Worm (Caenorhabditis elegans) whole organism, young adult: ENCODE measurements around the gene srh-245.

Experiments used
- F39B2.1 ChIP-seq: fragments of 200-800 bp; sonication (Bioruptor generic); IDR thresholded peaks from 2 replicates; pipeline ENCODE4 v1.3.6; 2022; ENCODE audit warnings: missing genetic modification reagents, missing genetic modification characterization, missing compliant biosample characterization
- F49E8.2 ChIP-seq: sonication (generic microtip); optimal IDR thresholded peaks from 3 replicates; lab custom pipeline; 2017; ENCODE audit warnings: missing genetic modification characterization, mild to moderate bottlenecking, missing compliant biosample characterization, antibody characterized with exemption, moderate library complexity; ENCODE audit not compliant: insufficient read depth
- F57A8.1 ChIP-seq: fragments of 200-800 bp; sonication (Bioruptor generic); optimal IDR thresholded peaks from 2 replicates; lab custom pipeline; 2018; ENCODE audit warnings: mild to moderate bottlenecking, missing genetic modification characterization, moderate library complexity, missing compliant biosample characterization
- F57C9.4 ChIP-seq: sonication (generic microtip); optimal IDR thresholded peaks from 2 replicates; lab custom pipeline; 2017; ENCODE audit warnings: mild to moderate bottlenecking, missing genetic modification characterization, missing compliant biosample characterization
- T07F8.4 ChIP-seq: sonication (generic microtip); optimal IDR thresholded peaks from 2 replicates; lab custom pipeline; 2016; ENCODE audit warnings: mild to moderate bottlenecking, missing genetic modification characterization, moderate library complexity, missing compliant biosample characterization
- Y56A3A.18 ChIP-seq: fragments of 200-800 bp; sonication (Bioruptor generic); IDR thresholded peaks from 2 replicates; pipeline ENCODE4 v1.3.6; 2022; ENCODE audit warnings: missing genetic modification reagents, missing genetic modification characterization, missing compliant biosample characterization
- Y67H2A.10 ChIP-seq: fragments of 200-800 bp; sonication (Bioruptor generic); conservative IDR thresholded peaks from 2 replicates; pipeline ENCODE4 v1.3.6; 2022; ENCODE audit warnings: missing genetic modification reagents, missing genetic modification characterization, missing compliant biosample characterization
- Y79H2A.3 ChIP-seq: fragments of 200-800 bp; sonication (Bioruptor generic); conservative IDR thresholded peaks from 2 replicates; pipeline ENCODE4 v1.3.6; 2022; ENCODE audit warnings: missing genetic modification reagents, missing genetic modification characterization, missing compliant biosample characterization
- akir-1 ChIP-seq: fragments of 200-800 bp; sonication (Bioruptor generic); optimal IDR thresholded peaks from 2 replicates; lab custom pipeline; 2018; ENCODE audit warnings: mild to moderate bottlenecking, missing genetic modification characterization, moderate library complexity, missing compliant biosample characterization
- aptf-2 ChIP-seq: fragments of 200-800 bp; sonication (Bioruptor generic); conservative IDR thresholded peaks from 2 replicates; pipeline ENCODE4 v1.3.6; 2022; ENCODE audit warnings: missing genetic modification reagents, missing genetic modification characterization, missing compliant biosample characterization
- athp-1 ChIP-seq: sonication (generic microtip); optimal IDR thresholded peaks from 2 replicates; lab custom pipeline; 2017; ENCODE audit warnings: mild to moderate bottlenecking, missing genetic modification characterization, missing compliant biosample characterization
- attf-5 ChIP-seq: fragments of 200-800 bp; sonication (Bioruptor generic); optimal IDR thresholded peaks from 2 replicates; lab custom pipeline; 2018; ENCODE audit warnings: mild to moderate bottlenecking, missing genetic modification characterization, missing compliant biosample characterization
- ccch-3 ChIP-seq: fragments of 200-800 bp; sonication (Bioruptor generic); optimal IDR thresholded peaks from 2 replicates; lab custom pipeline; 2018; ENCODE audit warnings: mild to moderate bottlenecking, missing genetic modification characterization, missing compliant biosample characterization
- ceh-100 ChIP-seq: fragments of 200-800 bp; sonication (Bioruptor generic); IDR thresholded peaks from 2 replicates; pipeline ENCODE4 v1.3.6; 2022; ENCODE audit warnings: missing genetic modification reagents, missing genetic modification characterization, missing compliant biosample characterization
- ceh-27 ChIP-seq: fragments of 200-800 bp; sonication (Bioruptor generic); optimal IDR thresholded peaks from 2 replicates; lab custom pipeline; 2018; ENCODE audit warnings: mild to moderate bottlenecking, missing genetic modification characterization, moderate library complexity, missing compliant biosample characterization
- die-1 ChIP-seq: sonication (generic microtip); optimal IDR thresholded peaks from 2 replicates; lab custom pipeline; 2016; ENCODE audit warnings: missing genotype, mild to moderate bottlenecking, missing genetic modification characterization, missing compliant biosample characterization
- dox-1 ChIP-seq: fragments of 200-800 bp; sonication (Bioruptor generic); IDR thresholded peaks from 2 replicates; pipeline ENCODE4 v1.3.6; 2022; ENCODE audit warnings: missing genetic modification reagents, missing genetic modification characterization, missing compliant biosample characterization
- dpl-1 ChIP-seq: fragments of 150-350 bp; optimal IDR thresholded peaks from 2 replicates; lab custom pipeline; 2014; ENCODE audit warnings: missing biosample characterization, missing genetic modification reagents, missing genetic modification characterization
- ets-4 ChIP-seq: fragments of 200-800 bp; sonication (Bioruptor generic); optimal IDR thresholded peaks from 2 replicates; lab custom pipeline; 2018; ENCODE audit warnings: mild to moderate bottlenecking, missing genetic modification characterization, missing compliant biosample characterization
- hlh-12 ChIP-seq: sonication (generic microtip); optimal IDR thresholded peaks from 2 replicates; lab custom pipeline; 2016; ENCODE audit warnings: missing genetic modification characterization, missing compliant biosample characterization
- hmg-20 ChIP-seq: fragments of 200-800 bp; sonication (Bioruptor generic); IDR thresholded peaks from 2 replicates; pipeline ENCODE4 v1.3.6; 2022; ENCODE audit warnings: missing genetic modification reagents, missing genetic modification characterization, missing compliant biosample characterization
- hrde-1 ChIP-seq: sonication (generic microtip); optimal IDR thresholded peaks from 2 replicates; lab custom pipeline; 2016; ENCODE audit warnings: missing genetic modification characterization, mild to moderate bottlenecking, missing compliant biosample characterization, moderate library complexity, missing genotype, missing genetic modification reagents, borderline replicate concordance
- hsf-1 ChIP-seq: fragments of 200-800 bp; sonication (Bioruptor generic); IDR thresholded peaks from 2 replicates; pipeline ENCODE4 v1.3.6; 2022; ENCODE audit warnings: missing genetic modification reagents, missing genetic modification characterization, missing compliant biosample characterization
- lag-1 ChIP-seq: fragments of 200-800 bp; sonication (Bioruptor generic); IDR thresholded peaks from 2 replicates; pipeline ENCODE4 v1.3.6; 2022; ENCODE audit warnings: missing genetic modification reagents, missing genetic modification characterization, missing compliant biosample characterization
- lin-40 ChIP-seq: sonication (generic microtip); optimal IDR thresholded peaks from 2 replicates; lab custom pipeline; 2016; ENCODE audit warnings: missing genetic modification characterization, mild to moderate bottlenecking, missing compliant biosample characterization, missing genotype, missing genetic modification reagents
- lsl-1 ChIP-seq: fragments of 200-800 bp; sonication (Bioruptor generic); optimal IDR thresholded peaks from 2 replicates; lab custom pipeline; 2018; ENCODE audit warnings: mild to moderate bottlenecking, missing genetic modification characterization, moderate library complexity, missing compliant biosample characterization
- lsy-27 ChIP-seq: sonication (generic microtip); optimal IDR thresholded peaks from 2 replicates; lab custom pipeline; 2017; ENCODE audit warnings: missing genetic modification characterization, mild to moderate bottlenecking, missing compliant biosample characterization, antibody characterized with exemption, missing genotype, borderline replicate concordance; ENCODE audit not compliant: insufficient read depth
- madf-3 ChIP-seq: fragments of 200-800 bp; sonication (Bioruptor generic); IDR thresholded peaks from 2 replicates; pipeline ENCODE4 v1.3.6; 2022; ENCODE audit warnings: missing genetic modification reagents, missing genetic modification characterization, missing compliant biosample characterization
- mxl-1 ChIP-seq: sonication (generic microtip); optimal IDR thresholded peaks from 2 replicates; lab custom pipeline; 2016; ENCODE audit warnings: missing genetic modification characterization, missing compliant biosample characterization
- nfya-1 ChIP-seq: sonication (generic microtip); optimal IDR thresholded peaks from 2 replicates; lab custom pipeline; 2017; ENCODE audit warnings: antibody characterized with exemption, missing compliant biosample characterization, missing genetic modification characterization, borderline replicate concordance; ENCODE audit not compliant: insufficient read depth
- nfya-2 ChIP-seq: fragments of 200-800 bp; sonication (Bioruptor generic); IDR thresholded peaks from 2 replicates; pipeline ENCODE4 v1.3.6; 2022; ENCODE audit warnings: missing genetic modification reagents, missing genetic modification characterization, missing compliant biosample characterization
- nhr-27 ChIP-seq: fragments of 200-800 bp; sonication (Bioruptor generic); optimal IDR thresholded peaks from 2 replicates; lab custom pipeline; 2018; ENCODE audit warnings: mild to moderate bottlenecking, missing genetic modification characterization, moderate library complexity, missing compliant biosample characterization
- nhr-80 ChIP-seq: sonication (generic microtip); optimal IDR thresholded peaks from 2 replicates; lab custom pipeline; 2016; ENCODE audit warnings: missing genetic modification characterization, missing compliant biosample characterization
- sdz-38 ChIP-seq: sonication (generic microtip); optimal IDR thresholded peaks from 2 replicates; lab custom pipeline; 2016; ENCODE audit warnings: missing genotype, missing genetic modification characterization, missing compliant biosample characterization
- sea-2 ChIP-seq: fragments of 200-800 bp; sonication (Bioruptor generic); IDR thresholded peaks from 2 replicates; pipeline ENCODE4 v1.3.6; 2022; ENCODE audit warnings: missing genetic modification characterization, missing compliant biosample characterization
- snpc-3.4 ChIP-seq: sonication (generic microtip); optimal IDR thresholded peaks from 2 replicates; lab custom pipeline; 2017; ENCODE audit warnings: missing genetic modification characterization, mild to moderate bottlenecking, missing compliant biosample characterization, antibody characterized with exemption, moderate library complexity, missing genotype, missing genetic modification reagents
- somi-1 ChIP-seq: fragments of 200-800 bp; sonication (Bioruptor generic); optimal IDR thresholded peaks from 2 replicates; lab custom pipeline; 2018; ENCODE audit warnings: mild to moderate bottlenecking, missing genetic modification characterization, missing compliant biosample characterization
- tbp1 ChIP-seq: fragments of 200-800 bp; sonication (Bioruptor generic); optimal IDR thresholded peaks from 2 replicates; lab custom pipeline; 2018; ENCODE audit warnings: mild to moderate bottlenecking, missing genetic modification characterization, missing compliant biosample characterization
- ztf-22 ChIP-seq: fragments of 200-800 bp; sonication (Bioruptor generic); optimal IDR thresholded peaks from 2 replicates; lab custom pipeline; 2018; ENCODE audit warnings: mild to moderate bottlenecking, missing genetic modification characterization, moderate library complexity, missing compliant biosample characterization
- ztf-28 ChIP-seq: fragments of 200-800 bp; sonication (Bioruptor generic); IDR thresholded peaks from 2 replicates; pipeline ENCODE4 v1.3.6; 2022; ENCODE audit warnings: missing genetic modification reagents, missing genetic modification characterization, missing compliant biosample characterization

srh-245 gene

ce11 chrV:655823-656222 lies at the start of gene srh-245:
srh-245 (minus strand) TSS chrV:655923.
- no peak for TF ChIP-seq aptf-2 (GFP tag; lab: Robert Waterston, UW)
- TF ChIP-seq dpl-1 (GFP tag; lab: Kevin White, UChicago), result no peak
- TF ChIP-seq nfya-1, result no peak
- no peak for TF ChIP-seq sea-2 (GFP tag; lab: Robert Waterston, UW)
- no peak for TF ChIP-seq somi-1 (GFP tag; lab: Kevin White, UChicago)
- no peak for TF ChIP-seq hlh-12
- no peak for TF ChIP-seq athp-1 (tag; lab: Kevin White, UChicago)
- TF ChIP-seq ztf-28 (GFP tag; lab: Robert Waterston, UW), result no peak
- TF ChIP-seq hsf-1 (GFP tag; lab: Robert Waterston, UW), result no peak

- TF ChIP-seq lag-1 (no peak), T07F8.4 (tag; lab: Kevin White, UChicago) (no peak), nfya-2 (GFP tag; lab: Robert Waterston, UW) (no peak), snpc-3.4 (no peak), dox-1 (no peak), die-1 (no peak), athp-1 (tag; lab: Kevin White, UChicago) (no peak)
- TF ChIP-seq, all 124 proteins: peak for 0
Observed at ce11 chrV:702260-702659, 46.5 kb upstream of the srh-245 start, which contains the start of gene srbc-37. srbc-37 (plus strand) TSS chrV:702560.

- TF ChIP-seq nhr-80 (peak; percentile 39), F39B2.1 (GFP tag; lab: Robert Waterston, UW) (no peak)
Observed at ce11 chrV:699489-700129, 43.9 kb upstream of the srh-245 start, which contains the start of the genes ugt-29 and srx-5. ugt-29 (minus strand) TSS chrV:699589. srx-5 (plus strand) TSS chrV:700079.

ce11 chrV:699051-699450 lies 43.3 kb upstream of the srh-245 start:
- TF ChIP-seq F49E8.2 (no peak), nhr-27 (no peak), hrde-1 (tag; lab: Kevin White, UChicago) (no peak), mxl-1 (tag; lab: Kevin White, UChicago) (no peak), Y79H2A.3 (GFP tag; lab: Robert Waterston, UW) (no peak), T07F8.4 (tag; lab: Kevin White, UChicago) (no peak), snpc-3.4 (no peak), sdz-38 (tag; lab: Kevin White, UChicago) (no peak), ceh-100 (GFP tag; lab: Robert Waterston, UW) (no peak), Y56A3A.18 (GFP tag; lab: Robert Waterston, UW) (no peak)
- TF ChIP-seq, all 124 proteins: peak for 0

ce11 chrV:695914-696313 lies 40.2 kb upstream of the srh-245 start, which contains the start of gene srj-52:
srj-52 (minus strand) TSS chrV:696014.
- no peak for TF ChIP-seq die-1
- no peak for TF ChIP-seq Y67H2A.10 (GFP tag; lab: Robert Waterston, UW)
- TF ChIP-seq attf-5, result no peak
- TF ChIP-seq F57A8.1 (GFP tag; lab: Kevin White, UChicago), result no peak
- no peak for TF ChIP-seq F49E8.2
- no peak for TF ChIP-seq ztf-22 (GFP tag; lab: Kevin White, UChicago)
- TF ChIP-seq lin-40, result no peak
- no peak for TF ChIP-seq dox-1
- no peak for TF ChIP-seq ztf-28 (GFP tag; lab: Robert Waterston, UW)
- TF ChIP-seq lsl-1 (GFP tag; lab: Kevin White, UChicago), result no peak
- no peak for TF ChIP-seq ets-4 (GFP tag; lab: Kevin White, UChicago)
- TF ChIP-seq hmg-20 (GFP tag; lab: Robert Waterston, UW), result no peak
- no peak for TF ChIP-seq madf-3 (GFP tag; lab: Robert Waterston, UW)
- TF ChIP-seq ccch-3, result no peak
- TF ChIP-seq F57C9.4 (tag; lab: Kevin White, UChicago), result no peak
- no peak for TF ChIP-seq akir-1 (GFP tag; lab: Kevin White, UChicago)
- TF ChIP-seq snpc-3.4, result no peak
- TF ChIP-seq lsy-27, result no peak
- no peak for TF ChIP-seq ceh-27
- TF ChIP-seq tbp1, result no peak
